Fruit fly (Drosophila melanogaster): Measurements from ENCODE around the gene CG31633.

Gene CG31633

dm6 chr2L:6667719-6668325 lies 11.7 kb upstream of the CG31633 start, which contains the start of gene Galt:
Gene Galt (minus strand): TSS chr2L:6668033.
- peak; percentile 39 for TF ChIP-seq CG17801 (GFP tag; optimal IDR thresholded peaks at IDR 0.05; ENCODE audit: partially characterized antibody)

- TF ChIP-seq CG17801 (GFP tag; optimal IDR thresholded peaks at IDR 0.05; ENCODE audit: partially characterized antibody): no peak
These were observed 7.5 kb upstream of the CG31633 start, which contains the start of the genes CG13771, CG34310 and cup for dm6 chr2L:6663562-6664051. Gene CG13771 (minus strand): TSS chr2L:6663612. Gene CG34310 (plus strand): TSS chr2L:6663664. Gene cup (plus strand): TSS chr2L:6663664.

dm6 chr2L:6657969-6658748 lies 2.0 kb upstream of the CG31633 start, which contains the start of the genes CG31636 and Ube4A:
Gene CG31636 (minus strand): TSS chr2L:6658152.
Gene Ube4A (plus strand): TSS chr2L:6658517.
- TF ChIP-seq CG17801 (GFP tag; optimal IDR thresholded peaks at IDR 0.05; ENCODE audit: partially characterized antibody): no peak

dm6 chr2L:6649085-6649754 lies 6.9 kb downstream of the CG31633 start, which contains the start of the genes CG31635 and Tango1:
Gene CG31635 (minus strand): TSS chr2L:6649114.
Gene Tango1 (plus strand): TSS chr2L:6649388.
- no peak for TF ChIP-seq CG17801 (GFP tag; optimal IDR thresholded peaks at IDR 0.05; ENCODE audit: partially characterized antibody)

dm6 chr2L:6648163-6648628 lies 7.9 kb downstream of the CG31633 start:
- peak; percentile 90 for TF ChIP-seq CG17801 (GFP tag; optimal IDR thresholded peaks at IDR 0.05; ENCODE audit: partially characterized antibody)

dm6 chr2L:6647103-6647711 lies 8.9 kb downstream of the CG31633 start:
- TF ChIP-seq CG17801 (GFP tag; optimal IDR thresholded peaks at IDR 0.05; ENCODE audit: partially characterized antibody): peak; percentile 92

dm6 chr2L:6644421-6645059 lies 11.6 kb downstream of the CG31633 start:
- TF ChIP-seq CG17801 (GFP tag; optimal IDR thresholded peaks at IDR 0.05; ENCODE audit: partially characterized antibody): peak; percentile 80

- TF ChIP-seq CG17801 (GFP tag; optimal IDR thresholded peaks at IDR 0.05; ENCODE audit: partially characterized antibody): no peak
These were observed 12.8 kb downstream of the CG31633 start for dm6 chr2L:6643218-6643756.

- no peak for TF ChIP-seq CG17801 (GFP tag; optimal IDR thresholded peaks at IDR 0.05; ENCODE audit: partially characterized antibody)
These were observed 23.8 kb downstream of the CG31633 start, which contains the start of gene Oatp26F for dm6 chr2L:6632307-6632706. Gene Oatp26F (minus strand): TSS chr2L:6632407.

dm6 chr2L:6622642-6623162 lies 33.4 kb downstream of the CG31633 start, which contains the start of gene CG34345:
Gene CG34345 (plus strand): TSS chr2L:6623112.
- no peak for TF ChIP-seq CG17801 (GFP tag; optimal IDR thresholded peaks at IDR 0.05; ENCODE audit: partially characterized antibody)

- peak; percentile 15 for TF ChIP-seq CG17801 (GFP tag; optimal IDR thresholded peaks at IDR 0.05; ENCODE audit: partially characterized antibody)
These were observed 34.1 kb downstream of the CG31633 start for dm6 chr2L:6622031-6622430.

- no peak for TF ChIP-seq CG17801 (GFP tag; optimal IDR thresholded peaks at IDR 0.05; ENCODE audit: partially characterized antibody)
These were observed 34.5 kb downstream of the CG31633 start, which contains the start of gene DIP-iota for dm6 chr2L:6621600-6621999. Gene DIP-iota (minus strand): TSS chr2L:6621700.

- no peak for TF ChIP-seq CG17801 (GFP tag; optimal IDR thresholded peaks at IDR 0.05; ENCODE audit: partially characterized antibody)
These were observed 41.7 kb downstream of the CG31633 start for dm6 chr2L:6614229-6614935.

Measured in ovary, adult (tissue).